Worm (Caenorhabditis elegans) whole organism, L4/young adult: ENCODE results near the gene srd-47.
A peak's percentile ranks its signal among the peaks of the same experiment; 100 is the strongest.

Source experiments
- W03F9.2 ChIP-seq: fragments of 150-350 bp; optimal IDR thresholded peaks from 2 replicates; lab custom pipeline; 2014; ENCODE audit warnings: missing biosample characterization, missing genetic modification characterization
- dao-5 ChIP-seq: sonication (generic microtip); optimal IDR thresholded peaks from 2 replicates; lab custom pipeline; 2016; ENCODE audit warnings: missing genotype, missing genetic modification characterization, moderate library complexity, missing compliant biosample characterization
- him-1 ChIP-seq: sonication (generic microtip); optimal IDR thresholded peaks from 2 replicates; lab custom pipeline; 2016; ENCODE audit warnings: missing genotype, missing genetic modification reagents, missing genetic modification characterization, missing compliant biosample characterization

srd-47 gene

ce11 chrX:12347822-12348221 is 14.4 kb downstream of the srd-47 start:
- TF ChIP-seq W03F9.2 (tag; lab: Kevin White, UChicago): peak; percentile 28
- no peak for TF ChIP-seq him-1 (tag; lab: Kevin White, UChicago)
- peak; percentile 51 for TF ChIP-seq dao-5 (tag; lab: Kevin White, UChicago)

- TF ChIP-seq W03F9.2 (tag; lab: Kevin White, UChicago) (no peak), him-1 (tag; lab: Kevin White, UChicago) (no peak), dao-5 (tag; lab: Kevin White, UChicago) (no peak)
Observed at ce11 chrX:12348329-12348728, 14.9 kb downstream of the srd-47 start, which contains the start of gene F42F12.14. TSS of gene F42F12.14 (plus strand) at chrX:12348629.

DNA sequence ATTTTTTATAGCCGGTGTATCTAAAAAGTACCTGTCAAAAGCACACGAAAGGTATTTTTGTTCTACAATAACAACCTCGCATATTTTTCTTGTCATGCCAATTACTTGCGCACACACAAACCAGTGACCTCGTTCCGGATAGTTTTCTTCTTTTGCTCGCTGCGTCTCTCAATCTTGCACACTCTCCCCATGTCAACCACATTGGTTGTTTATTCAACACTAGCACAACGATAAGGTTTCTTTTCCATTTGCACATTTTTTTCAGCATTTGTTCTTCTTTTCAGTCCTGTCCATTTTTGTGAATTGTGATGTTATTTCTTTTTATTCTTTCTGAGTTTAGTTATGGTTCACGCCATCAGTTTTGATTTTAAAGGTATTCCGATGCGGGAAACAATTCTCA is 16.8 kb downstream of the srd-47 start, which contains the start of gene F42F12.3:
Gene F42F12.3, plus strand, starts transcription at position 372 of the 400 bp plus-strand sequence.
- TF ChIP-seq him-1 (tag; lab: Kevin White, UChicago) (no peak), dao-5 (tag; lab: Kevin White, UChicago) (no peak), W03F9.2 (tag; lab: Kevin White, UChicago) (no peak)

ce11 chrX:12352872-12353271 is 19.4 kb downstream of the srd-47 start, which contains the start of gene F42F12.4:
TSS of gene F42F12.4 (minus strand) at chrX:12352947.
- TF ChIP-seq dao-5 (tag; lab: Kevin White, UChicago): no peak
- TF ChIP-seq him-1 (tag; lab: Kevin White, UChicago): no peak
- no peak for TF ChIP-seq W03F9.2 (tag; lab: Kevin White, UChicago)

- no peak for TF ChIP-seq dao-5 (tag; lab: Kevin White, UChicago)
- no peak for TF ChIP-seq him-1 (tag; lab: Kevin White, UChicago)
- no peak for TF ChIP-seq W03F9.2 (tag; lab: Kevin White, UChicago)
Observed at ce11 chrX:12356581-12356980, 23.1 kb downstream of the srd-47 start, which contains the start of gene nspc-12. TSS of gene nspc-12 (minus strand) at chrX:12356681.

DNA sequence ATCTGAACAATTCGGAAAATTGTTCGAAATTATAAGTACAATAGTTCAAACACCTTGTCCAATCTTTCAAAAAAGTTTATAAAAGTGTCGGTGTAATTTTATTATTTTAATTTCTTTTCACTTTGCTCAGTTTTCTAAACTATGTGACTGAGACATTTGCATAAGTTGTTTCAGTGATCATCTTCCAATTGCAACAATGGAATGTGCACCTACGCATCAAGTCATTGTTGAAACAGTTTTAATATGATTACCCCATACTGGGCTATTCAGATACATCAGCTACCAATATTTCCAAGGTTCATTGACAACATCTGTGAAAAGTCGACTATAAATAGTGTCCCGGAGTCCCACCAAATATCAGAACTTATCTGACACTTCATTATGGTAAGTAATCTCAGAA is 23.7 kb downstream of the srd-47 start, which contains the start of gene nspc-13:
Gene nspc-13, plus strand, starts transcription at position 301 of the 400 bp plus-strand sequence.
- no peak for TF ChIP-seq W03F9.2 (tag; lab: Kevin White, UChicago)
- TF ChIP-seq him-1 (tag; lab: Kevin White, UChicago): no peak
- TF ChIP-seq dao-5 (tag; lab: Kevin White, UChicago): no peak

- TF ChIP-seq W03F9.2 (tag; lab: Kevin White, UChicago) (no peak), him-1 (tag; lab: Kevin White, UChicago) (no peak), dao-5 (tag; lab: Kevin White, UChicago) (no peak)
Observed at ce11 chrX:12358957-12359356, 25.5 kb downstream of the srd-47 start, which contains the start of gene nspc-14. TSS of gene nspc-14 (minus strand) at chrX:12359057.

DNA sequence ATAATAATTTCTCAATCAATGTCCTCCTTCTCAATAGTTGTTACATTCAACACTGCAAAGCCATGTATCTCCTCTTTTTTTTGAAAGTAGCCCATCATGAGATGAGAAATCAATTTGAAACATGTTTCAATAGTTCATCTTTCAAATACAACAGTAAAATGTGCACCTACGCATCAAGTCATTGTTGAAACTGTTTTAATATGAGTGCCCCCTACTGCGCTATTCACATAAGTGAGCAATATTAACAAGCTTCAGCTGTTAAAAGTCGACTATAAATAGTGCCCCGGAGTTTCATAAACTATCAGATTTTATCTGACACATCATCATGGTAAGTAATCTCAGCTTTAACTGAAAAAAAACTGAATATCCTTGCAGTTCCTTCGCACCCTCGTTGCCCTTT is 27.0 kb downstream of the srd-47 start, which contains the start of the genes nspc-15 and F19H6.6:
Gene nspc-15, plus strand, starts transcription at position 301 of the 400 bp plus-strand sequence.
Gene F19H6.6, plus strand, starts transcription at position 384 of the 400 bp plus-strand sequence.
- TF ChIP-seq him-1 (tag; lab: Kevin White, UChicago): no peak
- no peak for TF ChIP-seq W03F9.2 (tag; lab: Kevin White, UChicago)
- TF ChIP-seq dao-5 (tag; lab: Kevin White, UChicago): no peak

DNA sequence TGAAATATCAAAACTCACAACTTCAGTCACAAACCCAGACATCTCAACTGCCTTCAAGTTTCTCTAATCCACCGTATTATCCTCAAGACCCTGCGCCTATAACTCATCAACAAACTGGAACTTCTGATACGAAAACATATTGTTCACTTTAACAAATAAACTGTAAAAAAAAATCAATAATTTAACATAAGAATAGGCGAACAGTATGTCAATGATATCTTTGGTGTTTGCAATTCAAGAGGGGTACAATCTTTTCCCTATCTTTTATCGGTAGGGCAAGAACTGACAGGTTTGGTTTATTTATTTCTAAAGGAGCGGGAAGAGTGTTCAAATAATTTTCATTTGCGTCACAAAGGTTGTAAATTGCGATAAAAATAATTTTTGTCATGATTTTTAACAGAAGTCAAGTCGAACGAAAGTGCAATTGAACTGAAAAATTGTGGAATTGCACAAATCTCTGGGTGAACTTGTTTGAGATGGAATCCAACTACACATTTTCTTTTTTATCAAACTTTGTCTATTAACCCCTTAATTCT is 29.6 kb downstream of the srd-47 start:
- TF ChIP-seq dao-5 (tag; lab: Kevin White, UChicago) (peak; percentile 76), W03F9.2 (tag; lab: Kevin White, UChicago) (peak; percentile 99), him-1 (tag; lab: Kevin White, UChicago) (peak; percentile 99)

DNA sequence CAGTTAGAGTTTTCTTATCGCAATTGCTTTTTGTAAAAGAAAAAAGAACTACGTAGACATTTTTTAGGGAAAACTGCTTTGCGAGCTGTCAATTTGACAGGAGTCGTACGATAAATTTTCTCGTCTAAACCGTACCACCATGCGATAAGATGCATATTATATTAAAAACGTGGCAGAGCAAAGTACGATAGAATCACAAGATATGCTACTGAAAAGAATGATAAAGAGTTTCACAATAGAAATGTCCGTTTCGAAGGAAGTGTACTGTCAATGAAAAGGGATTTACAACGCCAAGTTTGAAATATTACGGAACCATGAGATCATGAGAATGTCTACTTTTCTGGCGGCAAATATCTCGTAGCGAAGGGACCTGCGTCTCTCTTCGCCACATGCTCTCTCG is 31.4 kb downstream of the srd-47 start, which contains the start of gene F19H6.5:
Gene F19H6.5, minus strand, starts transcription at position 101 of the 400 bp plus-strand sequence.
- TF ChIP-seq dao-5 (tag; lab: Kevin White, UChicago) (no peak), W03F9.2 (tag; lab: Kevin White, UChicago) (no peak), him-1 (tag; lab: Kevin White, UChicago) (no peak)

DNA sequence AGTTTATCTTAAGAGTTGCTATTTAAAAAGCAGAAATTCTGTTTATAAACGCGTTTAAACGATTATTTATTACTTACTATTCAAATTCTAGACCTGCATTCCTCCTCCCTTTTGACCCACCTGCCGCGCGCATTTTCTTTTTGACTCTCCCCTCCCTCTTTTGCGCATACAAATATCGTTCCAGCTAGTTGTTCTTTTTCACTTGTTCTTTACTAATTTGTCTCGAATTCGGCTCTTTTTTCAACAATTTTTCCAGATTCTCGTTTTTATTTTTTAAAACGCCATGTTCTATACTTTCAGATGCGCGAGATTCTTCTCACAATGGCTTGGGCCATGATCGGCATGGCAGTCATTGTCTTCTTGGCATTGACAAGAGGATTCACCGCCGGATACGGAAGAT is 31.9 kb downstream of the srd-47 start, which contains the start of gene F19H6.4:
Gene F19H6.4, plus strand, starts transcription at position 301 of the 400 bp plus-strand sequence.
- TF ChIP-seq W03F9.2 (tag; lab: Kevin White, UChicago): no peak
- no peak for TF ChIP-seq dao-5 (tag; lab: Kevin White, UChicago)
- no peak for TF ChIP-seq him-1 (tag; lab: Kevin White, UChicago)

DNA sequence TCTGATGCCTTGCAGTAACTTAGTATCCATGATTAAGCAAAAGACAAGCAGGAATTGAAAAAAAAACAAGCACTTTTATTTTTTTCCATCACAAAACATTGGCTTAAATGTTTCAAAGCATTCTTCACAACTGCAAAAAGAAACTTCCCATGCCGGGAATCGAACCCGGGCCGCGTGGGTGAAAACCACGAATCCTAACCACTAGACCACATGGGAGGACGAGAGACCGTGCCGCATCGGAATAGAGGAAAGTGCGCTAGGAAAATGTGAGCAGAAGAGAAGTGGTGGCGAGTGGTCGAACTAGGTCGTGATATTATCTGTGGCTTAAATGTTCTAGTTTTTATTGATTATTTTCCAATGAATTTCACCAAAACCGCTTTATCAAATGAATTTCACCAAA is 34.1 kb downstream of the srd-47 start:
- TF ChIP-seq W03F9.2 (tag; lab: Kevin White, UChicago) (no peak), dao-5 (tag; lab: Kevin White, UChicago) (no peak), him-1 (tag; lab: Kevin White, UChicago) (no peak)

ce11 chrX:12371321-12371720 is 37.9 kb downstream of the srd-47 start, which contains the start of gene rif-1.2:
TSS of gene rif-1.2 (minus strand) at chrX:12371421.
- no peak for TF ChIP-seq dao-5 (tag; lab: Kevin White, UChicago)
- no peak for TF ChIP-seq him-1 (tag; lab: Kevin White, UChicago)
- TF ChIP-seq W03F9.2 (tag; lab: Kevin White, UChicago): no peak
